Fruit fly (Drosophila melanogaster) whole organism, embryonic: ENCODE results near the gene Ac76E.

Experiments
- Aef1 ChIP-seq: fragments of 200-800 bp; sonication (Bioruptor generic); IDR thresholded peaks from 3 replicates; pipeline ENCODE4 v1.3.6; 2022; ENCODE audit warnings: missing biosample characterization, missing genetic modification characterization
- CG10431 ChIP-seq: fragments of 200-800 bp; sonication (Bioruptor generic); optimal IDR thresholded peaks from 3 replicates; lab custom pipeline; 2018; ENCODE audit warnings: missing biosample characterization, mild to moderate bottlenecking, missing genetic modification characterization
- CG11504 ChIP-seq: fragments of 200-800 bp; sonication (Bioruptor generic); optimal IDR thresholded peaks from 3 replicates; lab custom pipeline; 2019; ENCODE audit warnings: missing biosample characterization, mild to moderate bottlenecking, missing genetic modification characterization, moderate library complexity
- CG12104 ChIP-seq: fragments of 200-800 bp; sonication (Bioruptor generic); optimal IDR thresholded peaks from 3 replicates; lab custom pipeline; 2016; ENCODE audit warnings: missing biosample characterization, missing genetic modification characterization
- CG12659 ChIP-seq: fragments of 200-800 bp; sonication (Bioruptor generic); optimal IDR thresholded peaks from 3 replicates; lab custom pipeline; 2017; ENCODE audit warnings: mild to moderate bottlenecking, missing biosample characterization, missing genetic modification reagents, missing genetic modification characterization
- CG15514 ChIP-seq: fragments of 200-800 bp; sonication (Bioruptor generic); optimal IDR thresholded peaks from 3 replicates; lab custom pipeline; 2017; ENCODE audit warnings: missing biosample characterization, missing genetic modification characterization, mild to moderate bottlenecking, moderate library complexity, missing genetic modification reagents
- CG17568 ChIP-seq: fragments of 200-800 bp; sonication (Bioruptor generic); optimal IDR thresholded peaks from 2 replicates; lab custom pipeline; 2018; ENCODE audit warnings: missing biosample characterization, mild to moderate bottlenecking, missing genetic modification characterization, moderate library complexity
- CG17612 ChIP-seq: fragments of 200-800 bp; sonication (Bioruptor generic); IDR thresholded peaks from 2 replicates; pipeline ENCODE4 v1.3.6; 2022; ENCODE audit warnings: missing biosample characterization, missing genetic modification characterization
- CG2129 ChIP-seq: fragments of 200-800 bp; sonication (Bioruptor generic); IDR thresholded peaks from 2 replicates; pipeline ENCODE4 v1.3.6; 2022; ENCODE audit warnings: missing biosample characterization, missing genetic modification characterization; ENCODE audit not compliant: partially characterized antibody
- CG2712 ChIP-seq: fragments of 200-800 bp; optimal IDR thresholded peaks from 3 replicates; lab custom pipeline; 2019; ENCODE audit warnings: missing biosample characterization, mild to moderate bottlenecking, missing genetic modification characterization, moderate library complexity
- CG31365 ChIP-seq: fragments of 200-800 bp; sonication (Bioruptor generic); optimal IDR thresholded peaks from 2 replicates; lab custom pipeline; 2018; ENCODE audit warnings: missing biosample characterization, mild to moderate bottlenecking, missing genetic modification characterization
- CG31441 ChIP-seq: fragments of 200-800 bp; sonication (Bioruptor generic); IDR thresholded peaks from 2 replicates; pipeline ENCODE4 v1.3.6; 2022; ENCODE audit warnings: missing biosample characterization, missing genetic modification characterization
- CG3163 ChIP-seq: fragments of 200-800 bp; sonication (Bioruptor generic); optimal IDR thresholded peaks from 3 replicates; lab custom pipeline; 2016; ENCODE audit warnings: missing biosample characterization, missing genetic modification characterization
- CG33213 ChIP-seq: fragments of 200-800 bp; sonication (Bioruptor generic); optimal IDR thresholded peaks from 3 replicates; lab custom pipeline; 2016; ENCODE audit warnings: missing biosample characterization, missing genetic modification characterization
- CG33557 ChIP-seq: fragments of 200-800 bp; sonication (Bioruptor generic); optimal IDR thresholded peaks from 2 replicates; lab custom pipeline; 2019; ENCODE audit warnings: missing biosample characterization, mild to moderate bottlenecking, missing genetic modification characterization, moderate library complexity
- CG43689 ChIP-seq: fragments of 200-800 bp; sonication (Bioruptor generic); IDR thresholded peaks from 2 replicates; pipeline ENCODE4 v1.3.6; 2022; ENCODE audit warnings: missing biosample characterization, missing genetic modification characterization
- CG6683 ChIP-seq: fragments of 200-800 bp; sonication (Bioruptor generic); optimal IDR thresholded peaks from 2 replicates; lab custom pipeline; 2017; ENCODE audit warnings: missing biosample characterization, mild to moderate bottlenecking, missing genetic modification characterization, missing genetic modification reagents
- CG8944 ChIP-seq: fragments of 200-800 bp; sonication (Bioruptor generic); optimal IDR thresholded peaks from 3 replicates; lab custom pipeline; 2016; ENCODE audit warnings: missing biosample characterization, missing genetic modification characterization
- CG9727 ChIP-seq: fragments of 200-800 bp; sonication (Bioruptor generic); optimal IDR thresholded peaks from 3 replicates; lab custom pipeline; 2017; ENCODE audit warnings: missing biosample characterization, mild to moderate bottlenecking, missing genetic modification characterization
- CrebB ChIP-seq: fragments of 200-800 bp; sonication (Bioruptor generic); optimal IDR thresholded peaks from 3 replicates; lab custom pipeline; 2018; ENCODE audit warnings: missing biosample characterization, mild to moderate bottlenecking, missing genetic modification characterization
- D ChIP-seq, 2 experiments: fragments of 200-800 bp in 1 of 2; fragments of >200 bp in 1 of 2; sonication (Bioruptor generic) in 1 of 2; optimal IDR thresholded peaks; 2 replicates in 1 of 2; 3 replicates in 1 of 2; lab custom pipeline; 2017; ENCODE audit warnings: mild to moderate bottlenecking in 1 of 2, missing biosample characterization in 1 of 2, missing genetic modification characterization in 1 of 2, missing genetic modification reagents in 1 of 2
- D19A ChIP-seq: fragments of 200-800 bp; optimal IDR thresholded peaks from 3 replicates; lab custom pipeline; 2019; ENCODE audit warnings: missing biosample characterization, mild to moderate bottlenecking, missing genetic modification characterization, moderate library complexity
- Doc3 ChIP-seq: fragments of 200-800 bp; sonication (Bioruptor generic); IDR thresholded peaks from 3 replicates; pipeline ENCODE4 v1.3.6; 2022; ENCODE audit warnings: missing biosample characterization, missing genetic modification characterization; ENCODE audit not compliant: partially characterized antibody
- H15 ChIP-seq: fragments of 200-800 bp; sonication (Bioruptor generic); IDR thresholded peaks from 3 replicates; pipeline ENCODE4 v1.3.6; 2022; ENCODE audit warnings: missing biosample characterization, missing genetic modification characterization
- Hand ChIP-seq: fragments of 200-800 bp; sonication (Bioruptor generic); optimal IDR thresholded peaks from 2 replicates; lab custom pipeline; 2017; ENCODE audit warnings: mild to moderate bottlenecking, missing biosample characterization, missing genetic modification reagents, missing genetic modification characterization
- HmgZ ChIP-seq: fragments of 200-800 bp; sonication (Bioruptor generic); optimal IDR thresholded peaks from 2 replicates; lab custom pipeline; 2018; ENCODE audit warnings: missing biosample characterization, mild to moderate bottlenecking, missing genetic modification characterization
- NK7.1 ChIP-seq: fragments of 200-800 bp; sonication (Bioruptor generic); optimal IDR thresholded peaks from 3 replicates; lab custom pipeline; 2016; ENCODE audit warnings: missing biosample characterization, missing genetic modification characterization
- Nf-YA ChIP-seq: fragments of 200-800 bp; sonication (Bioruptor generic); IDR thresholded peaks from 2 replicates; pipeline ENCODE4 v1.3.6; 2022; ENCODE audit warnings: missing biosample characterization, missing genetic modification characterization
- Nf-YB ChIP-seq: fragments of 200-800 bp; sonication (Bioruptor generic); optimal IDR thresholded peaks from 3 replicates; lab custom pipeline; 2019; ENCODE audit warnings: missing biosample characterization, mild to moderate bottlenecking, missing genetic modification characterization, moderate library complexity
- NfI ChIP-seq: fragments of 200-800 bp; sonication (Bioruptor generic); optimal IDR thresholded peaks from 3 replicates; lab custom pipeline; 2018; ENCODE audit warnings: missing biosample characterization, mild to moderate bottlenecking, missing genetic modification characterization, moderate library complexity
- PHDP ChIP-seq: fragments of 200-800 bp; sonication (Bioruptor generic); optimal IDR thresholded peaks from 3 replicates; lab custom pipeline; 2018; ENCODE audit warnings: missing biosample characterization, mild to moderate bottlenecking, missing genetic modification characterization, moderate library complexity
- Ssrp ChIP-seq: fragments of 200-800 bp; sonication (Bioruptor generic); optimal IDR thresholded peaks from 2 replicates; lab custom pipeline; 2018; ENCODE audit warnings: missing biosample characterization, mild to moderate bottlenecking, missing genetic modification characterization, moderate library complexity
- Xbp1 ChIP-seq: fragments of 200-800 bp; sonication (Bioruptor generic); optimal IDR thresholded peaks from 3 replicates; lab custom pipeline; 2016; ENCODE audit warnings: missing biosample characterization, mild to moderate bottlenecking, missing genetic modification characterization
- ab ChIP-seq: fragments of 200-800 bp; sonication (Bioruptor generic); optimal IDR thresholded peaks from 2 replicates; lab custom pipeline; 2016; ENCODE audit warnings: missing biosample characterization, missing genetic modification characterization
- bbx ChIP-seq: fragments of 200-800 bp; sonication (Bioruptor generic); IDR thresholded peaks from 2 replicates; pipeline ENCODE4 v1.3.6; 2022; ENCODE audit warnings: missing biosample characterization, missing genetic modification characterization; ENCODE audit not compliant: partially characterized antibody
- cas ChIP-seq: fragments of 200-800 bp; sonication (Bioruptor generic); IDR thresholded peaks from 2 replicates; pipeline ENCODE4 v1.3.6; 2022; ENCODE audit warnings: missing biosample characterization, missing genetic modification characterization
- dimm ChIP-seq: fragments of 200-800 bp; sonication (Bioruptor generic); IDR thresholded peaks from 2 replicates; pipeline ENCODE4 v1.3.6; 2022; ENCODE audit warnings: missing biosample characterization, missing genetic modification characterization
- disco-r ChIP-seq: fragments of 200-800 bp; sonication (Bioruptor generic); optimal IDR thresholded peaks from 2 replicates; lab custom pipeline; 2016; ENCODE audit warnings: missing biosample characterization, missing genetic modification characterization
- inv ChIP-seq: fragments of 200-800 bp; sonication (Bioruptor generic); IDR thresholded peaks from 2 replicates; pipeline ENCODE4 v1.3.6; 2022; ENCODE audit warnings: missing biosample characterization, missing genetic modification characterization; ENCODE audit not compliant: partially characterized antibody
- jing ChIP-seq: fragments of 200-800 bp; sonication (Bioruptor generic); optimal IDR thresholded peaks from 2 replicates; lab custom pipeline; 2018; ENCODE audit warnings: missing biosample characterization, mild to moderate bottlenecking, missing genetic modification characterization
- nmo ChIP-seq: fragments of 200-800 bp; sonication (Bioruptor generic); optimal IDR thresholded peaks from 2 replicates; lab custom pipeline; 2018; ENCODE audit warnings: missing biosample characterization, mild to moderate bottlenecking, missing genetic modification characterization, moderate library complexity
- nom ChIP-seq: fragments of 200-800 bp; sonication (Bioruptor generic); optimal IDR thresholded peaks from 2 replicates; lab custom pipeline; 2017; ENCODE audit warnings: missing biosample characterization, missing genetic modification characterization, mild to moderate bottlenecking, moderate library complexity, missing genetic modification reagents
- odd ChIP-seq: fragments of 200-800 bp; sonication (Bioruptor generic); optimal IDR thresholded peaks from 2 replicates; lab custom pipeline; 2017; ENCODE audit warnings: missing biosample characterization, mild to moderate bottlenecking, missing genetic modification characterization
- otp ChIP-seq: fragments of 200-800 bp; sonication (Bioruptor generic); IDR thresholded peaks from 3 replicates; pipeline ENCODE4, ENCODE4 v1.3.6; 2022; ENCODE audit warnings: missing biosample characterization, missing genetic modification characterization
- pan ChIP-seq, 4 experiments: fragments of >200 bp in 3 of 4; fragments of 200-800 bp in 1 of 4; sonication (Bioruptor generic) in 1 of 4; optimal IDR thresholded peaks in 3 of 4; IDR thresholded peaks in 1 of 4; 2 replicates each; pipeline versions ENCODE4 v1.3.6 to Lab custom; 2017 to 2022; ENCODE audit warnings: missing biosample characterization in 2 of 4, missing genetic modification characterization in 2 of 4, mixed read lengths in 1 of 4
- schlank ChIP-seq: fragments of 200-800 bp; sonication (Bioruptor generic); optimal IDR thresholded peaks from 2 replicates; lab custom pipeline; 2018; ENCODE audit warnings: missing biosample characterization, mild to moderate bottlenecking, missing genetic modification characterization
- scrt ChIP-seq: fragments of 200-800 bp; sonication (Bioruptor generic); optimal IDR thresholded peaks from 2 replicates; lab custom pipeline; 2018; ENCODE audit warnings: missing biosample characterization, mild to moderate bottlenecking, missing genetic modification characterization, moderate library complexity
- sima ChIP-seq: fragments of 200-800 bp; sonication (Bioruptor generic); optimal IDR thresholded peaks from 2 replicates; lab custom pipeline; 2016; ENCODE audit warnings: missing biosample characterization, missing genetic modification characterization
- trem ChIP-seq: fragments of 200-800 bp; optimal IDR thresholded peaks from 3 replicates; lab custom pipeline; 2019; ENCODE audit warnings: missing biosample characterization, mild to moderate bottlenecking, missing genetic modification characterization, moderate library complexity

Gene Ac76E

dm6 chr3L:19991714-19992231, 52.7 kb downstream of the Ac76E start, which contains the start of the genes CG7646 and Nca (continued):
- TF ChIP-seq ab (GFP tag; lab: Kevin White, UChicago) (no peak), Ssrp (tag; lab: Kevin White, UChicago) (no peak), CG6683 (no peak), nmo (GFP tag; lab: Kevin White, UChicago) (peak; percentile 37), Aef1 (GFP tag; lab: Robert Waterston, UW) (no peak), nom (no peak), CG33557 (GFP tag; lab: Kevin White, UChicago) (peak; percentile 58), Xbp1 (GFP tag; lab: Kevin White, UChicago) (no peak), CG8944 (no peak), Doc3 (GFP tag; lab: Robert Waterston, UW) (peak; percentile 86), Nf-YA (GFP tag; lab: Robert Waterston, UW) (no peak), CG9727 (GFP tag; lab: Kevin White, UChicago) (no peak), odd (no peak), dimm (GFP tag; lab: Robert Waterston, UW) (no peak), CG17568 (GFP tag; lab: Kevin White, UChicago) (no peak), schlank (tag; lab: Kevin White, UChicago) (no peak), trem (tag; lab: Kevin White, UChicago) (peak; percentile 64), inv (GFP tag; lab: Robert Waterston, UW) (peak; percentile 92), jing (GFP tag; lab: Kevin White, UChicago) (no peak), cas (GFP tag; lab: Robert Waterston, UW) (no peak), HmgZ (tag; lab: Kevin White, UChicago) (peak; percentile 52), H15 (GFP tag; lab: Robert Waterston, UW) (no peak), CG43689 (GFP tag; lab: Robert Waterston, UW) (no peak), CG2712 (tag; lab: Kevin White, UChicago) (peak; percentile 17), disco-r (GFP tag; lab: Kevin White, UChicago) (no peak), NK7.1 (GFP tag; lab: Kevin White, UChicago) (no peak), otp (GFP tag; lab: Robert Waterston, UW) (no peak), CG12659 (peak; percentile 50), D19A (tag; lab: Kevin White, UChicago) (peak; percentile 13), NfI (no peak), CG17612 (GFP tag; lab: Robert Waterston, UW) (no peak), scrt (GFP tag; lab: Kevin White, UChicago) (no peak), CG12104 (GFP tag; lab: Kevin White, UChicago) (peak; percentile 21), CG31365 (tag; lab: Kevin White, UChicago) (no peak), CG33213 (GFP tag; lab: Kevin White, UChicago) (no peak), CG10431 (GFP tag; lab: Kevin White, UChicago) (no peak), sima (GFP tag; lab: Kevin White, UChicago) (no peak), bbx (GFP tag; lab: Robert Waterston, UW) (peak; percentile 95), pan (optimal IDR thresholded peaks at IDR 0.05; lab: Kevin White, UChicago) (no peak), pan (GFP tag; optimal IDR thresholded peaks at IDR 0.05 in 1 of 2, IDR thresholded peaks at IDR 0.05 in 1 of 2) (no peak), PHDP (tag; lab: Kevin White, UChicago) (no peak), Hand (GFP tag; lab: Kevin White, UChicago) (no peak), CG15514 (GFP tag; lab: Kevin White, UChicago) (peak; percentile 89), CG11504 (tag; lab: Kevin White, UChicago) (no peak), Nf-YB (GFP tag; lab: Kevin White, UChicago) (no peak), CG3163 (GFP tag; lab: Kevin White, UChicago) (no peak), CG31441 (GFP tag; lab: Robert Waterston, UW) (peak; percentile 32; the same call in 1 of the 2 replicates), CrebB (tag; lab: Kevin White, UChicago) (peak; percentile 51), CG2129 (peak; percentile 69), D (optimal IDR thresholded peaks at IDR 0.05; lab: Kevin White, UChicago) (no peak), D (GFP tag; optimal IDR thresholded peaks at IDR 0.05; lab: Kevin White, UChicago) (no peak)
